Fruit fly (Drosophila melanogaster) whole organism, embryonic: Measurements from ENCODE around the gene ppk24.

Source experiments
- CG8765 ChIP-seq: fragments of 200-800 bp; sonication (Bioruptor generic); IDR thresholded peaks from 2 replicates; pipeline ENCODE4 v1.3.6; 2022; ENCODE audit warnings: missing biosample characterization, missing genetic modification characterization
- Doc2 ChIP-seq: fragments of 200-800 bp; sonication (Bioruptor generic); IDR thresholded peaks from 2 replicates; pipeline ENCODE4 v1.3.6; 2022; ENCODE audit warnings: missing biosample characterization, missing genetic modification characterization
- hkb ChIP-seq, 2 experiments: fragments of 200-800 bp in 1 of 2; fragments of >200 bp in 1 of 2; sonication (Bioruptor generic) in 1 of 2; IDR thresholded peaks in 1 of 2; optimal IDR thresholded peaks in 1 of 2; 2 replicates each; pipeline versions ENCODE4 v1.3.6 to Lab custom; 2017 to 2022; ENCODE audit warnings: missing biosample characterization in 1 of 2, missing genetic modification characterization in 1 of 2
- so ChIP-seq: fragments of 200-800 bp; sonication (Bioruptor generic); IDR thresholded peaks from 3 replicates; pipeline ENCODE4 v1.3.6; 2022; ENCODE audit warnings: missing biosample characterization, missing genetic modification characterization
- toy ChIP-seq: fragments of 200-800 bp; sonication (Bioruptor generic); IDR thresholded peaks from 2 replicates; pipeline ENCODE4 v1.3.6; 2022; ENCODE audit warnings: missing biosample characterization, missing genetic modification characterization

DNA sequence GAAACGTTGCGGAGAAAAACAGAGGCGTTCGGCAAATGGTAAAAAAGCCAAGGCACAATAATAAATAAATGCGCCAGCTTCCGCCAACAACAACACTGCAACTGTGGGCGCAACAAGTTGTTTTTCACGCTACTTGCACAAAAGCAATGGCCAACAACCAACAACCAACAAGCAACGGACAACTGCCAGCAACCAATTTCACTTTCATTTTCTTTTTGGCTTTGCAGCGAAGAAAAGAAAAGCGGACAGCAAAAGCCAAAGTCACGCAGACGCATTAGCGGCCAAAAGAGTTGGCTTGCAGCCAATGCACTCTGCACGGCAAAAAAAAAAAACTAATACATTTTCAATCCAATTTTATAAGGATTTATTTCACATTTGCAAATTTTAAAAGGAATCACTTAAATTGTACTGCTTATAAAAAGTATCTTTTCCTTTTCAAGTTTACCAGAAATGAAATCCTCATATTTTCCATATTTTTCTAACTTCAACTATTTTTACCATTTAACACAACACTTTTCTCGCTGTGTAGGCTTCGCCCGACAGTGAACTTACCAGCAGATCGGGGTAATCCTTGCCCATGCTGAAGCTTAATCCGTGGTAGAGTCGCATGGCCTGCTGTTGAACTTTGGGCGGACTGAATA lies 14.3 kb upstream of the ppk24 start:
- TF ChIP-seq Doc2 (GFP tag; lab: Robert Waterston, UW) = no peak
- TF ChIP-seq so (GFP tag; lab: Robert Waterston, UW) = no peak
- no peak for TF ChIP-seq toy (GFP tag; lab: Robert Waterston, UW)
- TF ChIP-seq CG8765 (GFP tag; lab: Robert Waterston, UW) = no peak
- TF ChIP-seq hkb (optimal IDR thresholded peaks at IDR 0.05; lab: Kevin White, UChicago) = no peak
- no peak for TF ChIP-seq hkb (GFP tag; IDR thresholded peaks at IDR 0.05; lab: Robert Waterston, UW)
